Fruit fly (Drosophila melanogaster) whole organism, prepupa: ENCODE measurements around the gene CG8833.

Experiments
- CG11762 ChIP-seq: fragments of 200-800 bp; sonication (Bioruptor generic); optimal IDR thresholded peaks from 3 replicates; lab custom pipeline; 2016; ENCODE audit warnings: missing biosample characterization, missing genetic modification characterization; ENCODE audit not compliant: insufficient read depth
- CG6276 ChIP-seq: fragments of 200-800 bp; sonication (Bioruptor generic); optimal IDR thresholded peaks from 2 replicates; lab custom pipeline; 2017; ENCODE audit warnings: missing biosample characterization, mild to moderate bottlenecking, missing genetic modification characterization
- OdsH ChIP-seq: fragments of 200-800 bp; sonication (Bioruptor generic); optimal IDR thresholded peaks from 3 replicates; lab custom pipeline; 2016; ENCODE audit warnings: missing biosample characterization, missing genetic modification characterization
- Sox102F ChIP-seq: fragments of 200-800 bp; sonication (Bioruptor generic); optimal IDR thresholded peaks from 2 replicates; lab custom pipeline; 2016; ENCODE audit warnings: missing biosample characterization, mild to moderate bottlenecking, missing genetic modification characterization
- dac ChIP-seq: fragments of 200-800 bp; sonication (Bioruptor generic); optimal IDR thresholded peaks from 2 replicates; lab custom pipeline; 2017; ENCODE audit warnings: missing biosample characterization, mild to moderate bottlenecking, missing genetic modification characterization

DNA sequence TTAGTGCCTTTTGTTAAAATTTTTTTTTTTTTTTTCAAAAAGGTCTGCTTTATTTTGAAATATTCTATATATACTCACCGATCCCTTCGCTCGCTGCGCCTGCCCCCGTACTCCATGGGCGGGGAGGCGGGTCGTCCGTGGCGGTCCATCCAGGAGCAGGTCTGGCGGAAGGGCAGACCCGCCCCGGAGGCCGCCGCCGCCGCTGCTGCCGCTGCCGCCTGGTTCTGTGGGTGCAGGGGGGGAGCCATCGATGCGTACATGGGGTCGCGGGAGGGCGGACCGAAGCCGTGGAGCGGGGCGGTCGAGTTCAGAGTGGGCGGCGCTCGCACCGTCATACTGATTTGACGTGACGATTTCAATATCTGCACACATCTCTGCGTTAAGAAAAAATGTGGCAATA is 41.7 kb downstream of the CG8833 start:
- TF ChIP-seq CG11762, result no peak
- TF ChIP-seq Sox102F (GFP tag; lab: Kevin White, UChicago), result no peak
- no peak for TF ChIP-seq dac (GFP tag; lab: Kevin White, UChicago)
- TF ChIP-seq OdsH (GFP tag; lab: Kevin White, UChicago), result no peak
- no peak for TF ChIP-seq CG6276 (GFP tag; lab: Kevin White, UChicago)
